Worm (Caenorhabditis elegans): Measurements from ENCODE around the gene gpa-11.

gpa-11 gene

DNA sequence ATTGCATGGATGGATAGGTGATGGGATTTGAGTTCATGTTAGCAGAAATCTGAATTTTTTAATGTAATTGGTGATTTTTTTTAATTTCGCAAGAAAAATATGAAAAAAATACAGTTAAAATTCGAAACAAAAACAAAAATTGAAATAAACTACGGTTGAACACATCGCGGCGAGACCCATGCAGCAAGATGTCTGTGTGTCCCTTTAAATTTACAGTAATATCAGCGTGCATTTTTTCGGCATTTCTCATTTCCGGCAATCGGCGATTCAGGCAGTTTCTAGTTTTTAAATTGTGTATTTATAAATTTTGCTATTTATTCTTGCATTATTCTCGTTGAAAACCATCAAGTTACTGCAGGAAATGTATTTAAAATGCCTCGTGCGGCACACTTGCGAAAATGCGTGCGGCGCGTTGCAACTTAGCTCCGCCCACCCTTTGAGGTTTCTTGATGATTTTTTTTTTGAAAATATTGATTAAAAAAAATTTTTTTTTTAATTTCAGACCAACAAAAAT is 9.2 kb upstream of the gpa-11 start, which contains the start of the genes fbxc-44 and C16A11.2:
Gene fbxc-44 (minus strand): TSS at position 51 of the 514 bp plus-strand sequence.
Gene C16A11.2 (plus strand): TSS at position 503 of the 514 bp plus-strand sequence.
- TF ChIP-seq mdl-1 (tag; optimal IDR thresholded peaks at IDR 0.05) (no peak), fkh-10 (GFP tag; optimal IDR thresholded peaks at IDR 0.05) (no peak), nhr-25 (tag; optimal IDR thresholded peaks at IDR 0.05) (no peak), nhr-237 (tag; optimal IDR thresholded peaks at IDR 0.05) (no peak), jun-1 (tag; optimal IDR thresholded peaks at IDR 0.05) (no peak), ZK546.5 (tag; optimal IDR thresholded peaks at IDR 0.05) (no peak), unc-62 (GFP tag; optimal IDR thresholded peaks at IDR 0.05) (no peak), hmg-11 (tag; optimal IDR thresholded peaks at IDR 0.05) (peak; percentile 63), unc-39 (tag; optimal IDR thresholded peaks at IDR 0.05) (no peak), eor-1 (tag; optimal IDR thresholded peaks at IDR 0.05) (no peak), zag-1 (tag; optimal IDR thresholded peaks at IDR 0.05) (no peak), nhr-77 (tag; optimal IDR thresholded peaks at IDR 0.05) (no peak), pqm-1 (tag; optimal IDR thresholded peaks at IDR 0.05) (no peak), elt-2 (tag; optimal IDR thresholded peaks at IDR 0.05) (no peak), daf-12 (tag; optimal IDR thresholded peaks at IDR 0.05) (no peak), egl-5 (tag; optimal IDR thresholded peaks at IDR 0.05) (no peak), nfya-1 (tag; optimal IDR thresholded peaks at IDR 0.05; ENCODE audit: insufficient read depth) (peak; percentile 51), ceh-82 (tag; optimal IDR thresholded peaks at IDR 0.05) (no peak), ceh-28 (tag; optimal IDR thresholded peaks at IDR 0.05) (peak; percentile 32), snpc-4 (tag; optimal IDR thresholded peaks at IDR 0.05) (peak; percentile 27), nhr-67 (tag; optimal IDR thresholded peaks at IDR 0.05) (no peak), nhr-43 (tag; optimal IDR thresholded peaks at IDR 0.05; ENCODE audit: poor library complexity, severe bottlenecking) (no peak), nhr-11 (tag; optimal IDR thresholded peaks at IDR 0.05) (no peak), egl-27 (tag; optimal IDR thresholded peaks at IDR 0.05) (no peak), nhr-23 (tag; optimal IDR thresholded peaks at IDR 0.05) (peak; percentile 58), nhr-28 (tag; optimal IDR thresholded peaks at IDR 0.05) (no peak), lin-15B (tag; optimal IDR thresholded peaks at IDR 0.05) (no peak), elt-3 (tag; optimal IDR thresholded peaks at IDR 0.05) (no peak), fkh-2 (tag; optimal IDR thresholded peaks at IDR 0.05) (no peak), aly-2 (tag; optimal IDR thresholded peaks at IDR 0.05) (no peak), sea-2 (GFP tag; optimal IDR thresholded peaks at IDR 0.05) (no peak), ceh-9 (tag; optimal IDR thresholded peaks at IDR 0.05) (no peak), mml-1 (tag; optimal IDR thresholded peaks at IDR 0.05) (no peak), ztf-4 (tag; optimal IDR thresholded peaks at IDR 0.05) (no peak), nhr-12 (tag; optimal IDR thresholded peaks at IDR 0.05) (no peak), fos-1 (tag; optimal IDR thresholded peaks at IDR 0.05) (no peak), skn-1 (tag; optimal IDR thresholded peaks at IDR 0.05) (no peak), elt-1 (tag; optimal IDR thresholded peaks at IDR 0.05) (no peak), lin-39 (tag; optimal IDR thresholded peaks at IDR 0.05) (peak; percentile 14), nhr-76 (tag; optimal IDR thresholded peaks at IDR 0.05) (no peak), pha-4 (tag; optimal IDR thresholded peaks at IDR 0.05) (peak; percentile 29), R02D3.7 (tag; optimal IDR thresholded peaks at IDR 0.05) (peak; percentile 1), lsy-12 (tag; optimal IDR thresholded peaks at IDR 0.05) (no peak), ceh-16 (tag; optimal IDR thresholded peaks at IDR 0.05) (no peak)

DNA sequence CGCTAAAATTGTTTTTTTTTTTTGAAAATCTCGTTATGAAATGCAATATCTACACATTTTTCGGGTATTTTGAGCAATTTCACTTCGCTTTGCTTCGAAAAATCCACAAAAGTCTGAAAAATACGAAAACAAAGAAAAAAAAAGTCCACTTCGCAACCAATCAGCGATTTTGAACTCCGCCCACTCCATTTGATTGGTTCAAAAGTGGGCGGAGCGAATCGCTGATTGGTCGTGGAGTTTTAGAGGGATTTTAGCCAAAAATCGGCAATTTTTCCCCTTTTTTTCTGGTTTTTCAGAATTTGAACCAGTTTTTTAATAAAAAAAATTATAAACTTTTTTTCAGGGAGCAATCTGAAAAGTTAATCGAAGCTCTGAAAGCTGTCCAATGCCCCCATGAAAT is 8.0 kb upstream of the gpa-11 start:
- TF ChIP-seq nhr-43 (tag; optimal IDR thresholded peaks at IDR 0.05; ENCODE audit: poor library complexity, severe bottlenecking): no peak
- no peak for TF ChIP-seq pqm-1 (tag; optimal IDR thresholded peaks at IDR 0.05)
- TF ChIP-seq nfya-1 (tag; optimal IDR thresholded peaks at IDR 0.05; ENCODE audit: insufficient read depth): peak; percentile 92

All from whole organism, L3 larva.